Fruit fly (Drosophila melanogaster): ENCODE measurements around the gene Bcat.

DNA sequence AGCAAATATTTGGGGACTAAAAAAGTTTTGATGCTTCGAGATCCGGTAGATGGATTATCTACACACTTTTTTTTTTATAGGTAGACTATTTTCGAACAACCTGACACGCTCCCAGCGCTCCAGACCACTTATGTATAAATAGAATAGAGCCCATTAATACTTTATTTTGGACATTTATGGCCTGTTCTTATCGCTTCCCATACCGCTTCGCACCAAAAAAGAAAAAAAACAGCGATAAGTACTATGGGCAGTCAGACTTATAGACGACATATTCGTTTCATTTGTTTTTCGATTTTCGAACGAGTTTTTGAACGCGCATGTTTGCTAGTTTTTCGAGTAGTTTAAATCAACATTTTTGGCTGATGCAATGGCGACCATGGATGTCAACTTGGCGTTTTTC, 911 bp downstream of the Bcat start:
- TF ChIP-seq EcR (GFP tag; optimal IDR thresholded peaks at IDR 0.05) (no peak), Dll (optimal IDR thresholded peaks at IDR 0.05) (no peak), usp (GFP tag; optimal IDR thresholded peaks at IDR 0.05) (no peak), psq (optimal IDR thresholded peaks at IDR 0.05) (no peak), pan (optimal IDR thresholded peaks at IDR 0.05) (no peak), CG8478 (optimal IDR thresholded peaks at IDR 0.05) (no peak)

All from whole organism.